Fruit fly (Drosophila melanogaster): ENCODE results near the gene CG32564.

- TF ChIP-seq CG5204 (GFP tag; optimal IDR thresholded peaks at IDR 0.05) (no peak), kay (GFP tag; ENCODE audit: borderline replicate concordance) (no peak)
Measured at dm6 chrX:17221142-17221541, 14.9 kb downstream of the CG32564 start, which contains the start of gene CG5172.

Data from whole organism, adult.